Worm (Caenorhabditis elegans) whole organism, mixed stage, embryonic: ENCODE measurements around the gene ZK353.10.
A peak's percentile ranks its signal among the peaks of the same experiment; 100 is the strongest.

Source experiments
- M03D4.4 ChIP-seq: sonication (generic microtip); optimal IDR thresholded peaks from 2 replicates; lab custom pipeline; 2017; ENCODE audit warnings: mild to moderate bottlenecking, missing genetic modification characterization, missing compliant biosample characterization
- bed-3 ChIP-seq: fragments of 200-800 bp; sonication (Bioruptor generic); optimal IDR thresholded peaks from 3 replicates; lab custom pipeline; 2018; ENCODE audit warnings: mild to moderate bottlenecking, missing genetic modification characterization, moderate library complexity, missing compliant biosample characterization
- blmp-1 ChIP-seq: fragments of 150-350 bp; optimal IDR thresholded peaks from 2 replicates; lab custom pipeline; 2014; ENCODE audit warnings: missing biosample characterization, missing genetic modification characterization
- ceh-43 ChIP-seq: fragments of 200-800 bp; sonication (Bioruptor generic); optimal IDR thresholded peaks from 2 replicates; lab custom pipeline; 2018; ENCODE audit warnings: mild to moderate bottlenecking, missing genetic modification characterization, moderate library complexity, missing compliant biosample characterization
- ceh-83 ChIP-seq: fragments of 200-800 bp; sonication (Bioruptor generic); optimal IDR thresholded peaks from 2 replicates; lab custom pipeline; 2018; ENCODE audit warnings: mild to moderate bottlenecking, missing genetic modification characterization, missing compliant biosample characterization
- ces-1 ChIP-seq: fragments of 150-350 bp; optimal IDR thresholded peaks from 2 replicates; lab custom pipeline; 2014; ENCODE audit warnings: missing biosample characterization, missing genetic modification reagents, missing genetic modification characterization
- cnd-1 ChIP-seq: fragments of 200-800 bp; sonication (Bioruptor generic); optimal IDR thresholded peaks from 2 replicates; lab custom pipeline; 2018; ENCODE audit warnings: mild to moderate bottlenecking, missing genetic modification characterization, missing compliant biosample characterization
- elt-1 ChIP-seq: sonication (generic microtip); optimal IDR thresholded peaks from 2 replicates; lab custom pipeline; 2017; ENCODE audit warnings: missing genetic modification characterization, mild to moderate bottlenecking, missing compliant biosample characterization, antibody characterized with exemption, moderate library complexity, borderline replicate concordance; ENCODE audit not compliant: insufficient read depth
- ham-2 ChIP-seq: fragments of 200-800 bp; sonication (Bioruptor generic); optimal IDR thresholded peaks from 2 replicates; lab custom pipeline; 2018; ENCODE audit warnings: mild to moderate bottlenecking, missing genetic modification characterization, missing compliant biosample characterization
- hlh-1 ChIP-seq: fragments of 150-350 bp; optimal IDR thresholded peaks from 2 replicates; lab custom pipeline; 2014; ENCODE audit warnings: missing biosample characterization, missing genetic modification reagents, missing genetic modification characterization
- lin-13 ChIP-seq: fragments of 150-350 bp; optimal IDR thresholded peaks from 2 replicates; lab custom pipeline; 2014; ENCODE audit warnings: missing biosample characterization, missing genetic modification characterization
- lin-32 ChIP-seq: fragments of 200-800 bp; sonication (Bioruptor generic); optimal IDR thresholded peaks from 2 replicates; lab custom pipeline; 2018; ENCODE audit warnings: mild to moderate bottlenecking, missing genetic modification characterization, missing compliant biosample characterization
- lsy-2 ChIP-seq: fragments of 150-350 bp; optimal IDR thresholded peaks from 2 replicates; lab custom pipeline; 2014; ENCODE audit warnings: missing biosample characterization, missing genetic modification characterization
- mab-5 ChIP-seq: fragments of 150-350 bp; optimal IDR thresholded peaks from 2 replicates; lab custom pipeline; 2014; ENCODE audit warnings: missing biosample characterization, missing genetic modification characterization
- mep-1 ChIP-seq: fragments of 150-350 bp; optimal IDR thresholded peaks from 2 replicates; lab custom pipeline; 2017; ENCODE audit warnings: missing biosample characterization, missing genetic modification reagents, missing genetic modification characterization, inconsistent platforms
- mls-2 ChIP-seq: sonication (generic microtip); optimal IDR thresholded peaks from 2 replicates; lab custom pipeline; 2016; ENCODE audit warnings: mild to moderate bottlenecking, missing genetic modification characterization, moderate library complexity, missing compliant biosample characterization
- nhr-12 ChIP-seq: fragments of 150-350 bp; optimal IDR thresholded peaks from 2 replicates; lab custom pipeline; 2014; ENCODE audit warnings: missing biosample characterization, missing genetic modification characterization
- nhr-237 ChIP-seq: fragments of 150-350 bp; optimal IDR thresholded peaks from 2 replicates; lab custom pipeline; 2014; ENCODE audit warnings: missing biosample characterization, missing genetic modification characterization
- nhr-28 ChIP-seq: fragments of 150-350 bp; optimal IDR thresholded peaks from 2 replicates; lab custom pipeline; 2014; ENCODE audit warnings: missing biosample characterization, missing genetic modification characterization
- nhr-76 ChIP-seq: sonication (generic microtip); optimal IDR thresholded peaks from 2 replicates; lab custom pipeline; 2017; ENCODE audit warnings: missing biosample characterization, missing genetic modification characterization
- pha-4 ChIP-seq: fragments of 150-350 bp; optimal IDR thresholded peaks from 2 replicates; lab custom pipeline; 2018; ENCODE audit warnings: missing biosample characterization, missing genetic modification reagents, missing genetic modification characterization
- snpc-4 ChIP-seq: fragments of 150-350 bp; optimal IDR thresholded peaks from 2 replicates; lab custom pipeline; 2014; ENCODE audit warnings: missing biosample characterization, missing genetic modification characterization
- sptf-1 ChIP-seq: sonication (generic microtip); optimal IDR thresholded peaks from 2 replicates; lab custom pipeline; 2017; ENCODE audit warnings: mild to moderate bottlenecking, missing genetic modification characterization, moderate library complexity, missing compliant biosample characterization
- tbx-8 ChIP-seq: fragments of 200-800 bp; sonication (Bioruptor generic); optimal IDR thresholded peaks from 2 replicates; lab custom pipeline; 2018; ENCODE audit warnings: mild to moderate bottlenecking, missing genetic modification characterization, moderate library complexity, missing compliant biosample characterization
- unc-39 ChIP-seq: fragments of 150-350 bp; optimal IDR thresholded peaks from 2 replicates; lab custom pipeline; 2014; ENCODE audit warnings: missing biosample characterization, missing genetic modification characterization
- unc-62 ChIP-seq: fragments of 150-350 bp; optimal IDR thresholded peaks from 2 replicates; lab custom pipeline; 2014; ENCODE audit warnings: missing biosample characterization, missing genetic modification reagents, missing genetic modification characterization
- zip-8 ChIP-seq: fragments of 150-350 bp; optimal IDR thresholded peaks from 2 replicates; lab custom pipeline; 2014; ENCODE audit warnings: missing biosample characterization, missing genetic modification characterization
- ztf-11 ChIP-seq: fragments of 150-350 bp; optimal IDR thresholded peaks from 2 replicates; lab custom pipeline; 2014; ENCODE audit warnings: missing biosample characterization, missing genetic modification characterization

Gene ZK353.10

ce11 chrIII:8410747-8411146, 16.5 kb upstream of the ZK353.10 start:
- TF ChIP-seq unc-62 (GFP tag; lab: Kevin White, UChicago) (peak; percentile 50), nhr-12 (tag; lab: Kevin White, UChicago) (no peak)

DNA sequence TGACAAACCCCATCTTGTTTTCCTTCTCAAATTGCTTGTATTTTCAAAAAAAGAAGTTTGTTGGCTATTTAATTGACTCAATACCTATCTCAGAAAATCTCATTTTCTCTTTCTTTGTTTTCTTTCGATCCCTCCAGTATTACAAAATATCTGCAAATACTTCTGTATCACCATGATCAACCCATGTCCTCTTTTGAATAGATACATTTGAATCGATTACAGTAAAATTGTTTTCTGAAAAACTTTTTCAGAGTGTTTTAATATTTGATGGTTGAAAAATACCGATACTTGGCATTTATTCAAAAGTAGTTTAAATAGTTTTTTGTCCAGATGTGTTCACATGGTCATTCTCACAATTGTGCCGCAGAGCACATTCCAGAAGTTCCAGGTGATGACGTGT, 14.9 kb upstream of the ZK353.10 start, which contains the start of gene ZK353.9:
Gene ZK353.9, plus strand, starts transcription at position 331 of the 400 bp plus-strand sequence.
- TF ChIP-seq lin-13 (tag; lab: Kevin White, UChicago) (no peak), M03D4.4 (tag; lab: Kevin White, UChicago) (no peak), lsy-2 (tag; lab: Kevin White, UChicago) (no peak), unc-62 (GFP tag; lab: Kevin White, UChicago) (no peak)
- TF ChIP-seq, all 35 proteins: peak for 0

DNA sequence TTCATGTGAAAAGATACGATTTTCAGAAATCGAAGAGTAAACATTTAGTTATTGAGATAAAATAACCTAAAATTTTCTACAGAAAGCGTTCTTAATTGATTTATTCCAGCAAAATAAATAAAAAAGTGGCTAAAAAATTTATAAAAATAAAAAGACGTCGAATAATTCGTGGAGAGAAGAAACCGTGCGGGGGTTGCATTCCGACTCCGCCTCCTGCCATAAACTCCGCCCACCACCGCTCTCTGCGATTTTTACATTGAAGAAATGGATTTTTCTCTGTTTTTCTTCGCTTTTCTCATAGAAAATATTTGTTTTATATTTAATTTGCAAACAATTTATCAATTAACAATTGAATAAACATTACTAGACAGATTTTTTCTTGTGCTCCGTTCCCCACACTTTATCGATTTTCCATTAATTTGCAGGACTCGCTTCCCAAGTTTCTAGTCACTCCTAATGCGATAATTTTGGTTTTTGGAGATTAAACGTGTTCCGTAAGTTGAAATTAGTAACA, 11.3 kb upstream of the ZK353.10 start, which contains the start of the genes ubxn-4 and cyy-1:
Gene ubxn-4, minus strand, starts transcription at position 114 of the 514 bp plus-strand sequence.
Gene cyy-1, plus strand, starts transcription at position 426 of the 514 bp plus-strand sequence.
- peak; percentile 42 for TF ChIP-seq lsy-2 (tag; lab: Kevin White, UChicago)
- no peak for TF ChIP-seq snpc-4 (tag; lab: Kevin White, UChicago)
- TF ChIP-seq nhr-237 (tag; lab: Kevin White, UChicago), result no peak
- peak; percentile 42 for TF ChIP-seq ces-1 (GFP tag; lab: Kevin White, UChicago)
- TF ChIP-seq nhr-28 (tag; lab: Kevin White, UChicago), result no peak
- TF ChIP-seq mep-1 (tag; lab: Kevin White, UChicago), result peak; percentile 44

DNA sequence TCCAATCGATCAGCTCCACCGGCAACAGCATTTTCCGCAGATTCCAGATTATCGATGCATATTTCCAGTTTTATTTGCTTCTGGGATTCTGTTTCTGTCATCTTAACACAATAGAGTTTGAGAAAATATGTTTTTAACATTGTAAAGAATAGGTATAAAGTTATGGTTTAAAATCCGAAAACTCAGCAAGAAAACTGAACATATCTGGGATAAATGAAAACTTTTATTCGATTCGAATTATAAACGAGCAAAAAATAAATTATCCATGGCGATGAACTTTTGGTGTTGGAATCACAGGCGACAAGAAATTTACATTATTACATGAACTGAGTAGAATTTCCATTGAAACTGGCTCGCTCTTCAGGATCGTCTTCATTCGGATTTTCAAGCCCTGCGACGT, 9.3 kb upstream of the ZK353.10 start, which contains the start of gene cutc-1:
Gene cutc-1, minus strand, starts transcription at position 101 of the 400 bp plus-strand sequence.
- TF ChIP-seq mls-2 (tag; lab: Kevin White, UChicago) (no peak), tbx-8 (GFP tag; lab: Kevin White, UChicago) (no peak), elt-1 (tag; lab: Kevin White, UChicago) (no peak), ham-2 (GFP tag; lab: Kevin White, UChicago) (no peak), ztf-11 (tag; lab: Kevin White, UChicago) (no peak)

ce11 chrIII:8402633-8403032, 8.4 kb upstream of the ZK353.10 start:
- no peak for TF ChIP-seq pha-4 (tag; lab: Kevin White, UChicago)
- TF ChIP-seq ceh-43, result no peak
- TF ChIP-seq tbx-8 (GFP tag; lab: Kevin White, UChicago), result no peak
- TF ChIP-seq cnd-1 (tag; lab: Kevin White, UChicago), result no peak
- TF ChIP-seq mls-2 (tag; lab: Kevin White, UChicago), result no peak
- TF ChIP-seq nhr-237 (tag; lab: Kevin White, UChicago), result no peak
- TF ChIP-seq lin-32 (GFP tag; lab: Kevin White, UChicago), result no peak
- no peak for TF ChIP-seq mep-1 (tag; lab: Kevin White, UChicago)
- no peak for TF ChIP-seq ceh-83 (GFP tag; lab: Kevin White, UChicago)
- no peak for TF ChIP-seq zip-8 (tag; lab: Kevin White, UChicago)

DNA sequence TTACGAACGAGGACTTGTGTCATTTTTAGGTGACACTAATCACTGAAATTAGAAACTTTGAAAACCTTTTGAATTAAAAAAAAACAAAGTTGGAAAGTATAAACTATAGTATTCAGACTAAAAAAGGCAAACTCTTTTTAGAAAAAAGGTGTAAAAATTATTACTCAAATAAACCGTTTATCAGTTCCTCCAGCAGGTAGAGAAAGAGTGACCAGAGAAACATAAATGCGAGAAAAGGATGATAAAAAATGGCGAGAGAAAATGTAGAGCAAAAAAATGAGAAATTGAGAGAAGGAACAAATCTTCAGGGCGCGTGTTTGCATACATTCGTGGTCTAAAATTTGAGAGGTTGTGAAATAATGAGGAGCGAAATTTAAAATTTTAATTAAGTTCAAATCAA, 7.7 kb upstream of the ZK353.10 start, which contains the start of gene lap-1:
Gene lap-1, minus strand, starts transcription at position 42 of the 400 bp plus-strand sequence.
- TF ChIP-seq sptf-1 (tag; lab: Kevin White, UChicago) (no peak), lin-13 (tag; lab: Kevin White, UChicago) (no peak), nhr-28 (tag; lab: Kevin White, UChicago) (no peak), ceh-43 (no peak), unc-62 (GFP tag; lab: Kevin White, UChicago) (no peak), hlh-1 (tag; lab: Kevin White, UChicago) (no peak), mab-5 (tag; lab: Kevin White, UChicago) (no peak), nhr-12 (tag; lab: Kevin White, UChicago) (no peak), lin-32 (GFP tag; lab: Kevin White, UChicago) (no peak), bed-3 (no peak), M03D4.4 (tag; lab: Kevin White, UChicago) (no peak), zip-8 (tag; lab: Kevin White, UChicago) (no peak), blmp-1 (tag; lab: Kevin White, UChicago) (no peak), unc-39 (tag; lab: Kevin White, UChicago) (no peak), nhr-76 (tag; lab: Kevin White, UChicago) (no peak)
